Fruit fly (Drosophila melanogaster): ENCODE data around the gene CG8032.

CG8032 gene

DNA sequence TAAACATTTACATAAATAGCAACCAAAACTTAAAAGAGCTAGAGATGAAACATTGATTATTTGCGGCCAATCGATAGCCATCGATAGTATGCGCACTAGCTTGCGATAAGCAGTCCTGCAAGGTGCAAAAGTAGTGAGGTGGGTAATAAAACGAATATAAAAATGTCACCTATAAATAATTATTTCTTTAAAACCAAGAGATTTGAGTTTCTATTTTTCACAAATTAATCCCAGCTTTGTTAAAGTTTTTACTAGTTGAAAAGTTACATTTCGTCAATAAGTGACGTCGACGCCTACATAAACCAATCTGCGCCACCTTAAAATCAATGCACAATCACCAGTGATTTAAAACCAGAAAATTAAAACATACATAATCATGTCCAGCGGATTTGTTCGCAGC lies 13.2 kb upstream of the CG8032 start, which contains the start of the genes Mkk4 and SLIRP2 (continued):
- TF ChIP-seq ssp (GFP tag; IDR thresholded peaks at IDR 0.05) = peak; percentile 94
- peak; percentile 74 for TF ChIP-seq CG34224 (GFP tag; IDR thresholded peaks at IDR 0.05; ENCODE audit: partially characterized antibody)
- TF ChIP-seq Elba2 (GFP tag; optimal IDR thresholded peaks at IDR 0.05) = peak; percentile 95
- TF ChIP-seq CG17385 (GFP tag; optimal IDR thresholded peaks at IDR 0.05) = peak; percentile 98
- TF ChIP-seq ind (GFP tag; optimal IDR thresholded peaks at IDR 0.05) = peak; percentile 99
- peak; percentile 96 for TF ChIP-seq psq (GFP tag; optimal IDR thresholded peaks at IDR 0.05)
- TF ChIP-seq Sin3A (optimal IDR thresholded peaks at IDR 0.05) = peak; percentile 86
- TF ChIP-seq CG6683 (GFP tag; optimal IDR thresholded peaks at IDR 0.05) = peak; percentile 96
- TF ChIP-seq tio (GFP tag; optimal IDR thresholded peaks at IDR 0.05) = peak; percentile 99
- peak; percentile 97 for TF ChIP-seq dimm (GFP tag; IDR thresholded peaks at IDR 0.05)
- peak; percentile 99 for TF ChIP-seq Max (GFP tag; optimal IDR thresholded peaks at IDR 0.05)
- TF ChIP-seq CG17829 (tag; optimal IDR thresholded peaks at IDR 0.05) = peak; percentile 99
- peak; percentile 99 for TF ChIP-seq CG15269 (tag; optimal IDR thresholded peaks at IDR 0.05)
- peak; percentile 99 for TF ChIP-seq sisA (GFP tag; IDR thresholded peaks at IDR 0.05)
- TF ChIP-seq amos (GFP tag; IDR thresholded peaks at IDR 0.05; ENCODE audit: partially characterized antibody) = peak; percentile 92
- peak; percentile 99 for TF ChIP-seq HmgZ (tag; optimal IDR thresholded peaks at IDR 0.05)
- TF ChIP-seq Awh (GFP tag; IDR thresholded peaks at IDR 0.05) = peak; percentile 99
- TF ChIP-seq CG12104 (GFP tag; optimal IDR thresholded peaks at IDR 0.05) = peak; percentile 99
- peak; percentile 99 for TF ChIP-seq Six4 (GFP tag; optimal IDR thresholded peaks at IDR 0.05)
- TF ChIP-seq oc (tag; optimal IDR thresholded peaks at IDR 0.05) = peak; percentile 99
- TF ChIP-seq CG34422 (GFP tag; IDR thresholded peaks at IDR 0.05) = peak; percentile 99
- peak; percentile 99 for TF ChIP-seq CG11456 (GFP tag; IDR thresholded peaks at IDR 0.05)
- TF ChIP-seq ems (GFP tag; optimal IDR thresholded peaks at IDR 0.05) = peak; percentile 97
- peak; percentile 99 for TF ChIP-seq Ssrp (tag; optimal IDR thresholded peaks at IDR 0.05)
- peak; percentile 100 for TF ChIP-seq Med (GFP tag)
- peak; percentile 100 for TF ChIP-seq lilli (GFP tag; optimal IDR thresholded peaks at IDR 0.05)
- TF ChIP-seq run (tag; optimal IDR thresholded peaks at IDR 0.05) = peak; percentile 96
- TF ChIP-seq sd (tag; optimal IDR thresholded peaks at IDR 0.05) = peak; percentile 95
- TF ChIP-seq Mes4 (GFP tag; optimal IDR thresholded peaks at IDR 0.05) = peak; percentile 98
- peak; percentile 99 for TF ChIP-seq Atf6 (GFP tag; IDR thresholded peaks at IDR 0.05)
- TF ChIP-seq HLH4C (GFP tag; IDR thresholded peaks at IDR 0.05; ENCODE audit: partially characterized antibody) = peak; percentile 80
- peak; percentile 98 for TF ChIP-seq pnt (GFP tag; optimal IDR thresholded peaks at IDR 0.05)
- peak; percentile 99 for TF ChIP-seq CG9727 (GFP tag; optimal IDR thresholded peaks at IDR 0.05)
- TF ChIP-seq NC2α (GFP tag; optimal IDR thresholded peaks at IDR 0.05) = peak; percentile 98
- peak; percentile 99 for TF ChIP-seq CG18262 (tag; optimal IDR thresholded peaks at IDR 0.05)
- peak; percentile 95 for TF ChIP-seq scrt (GFP tag; optimal IDR thresholded peaks at IDR 0.05)
- peak; percentile 93 for TF ChIP-seq Myb (GFP tag; optimal IDR thresholded peaks at IDR 0.05)
- TF ChIP-seq da (GFP tag; optimal IDR thresholded peaks at IDR 0.05) = peak; percentile 97
- peak; percentile 99 for TF ChIP-seq CG13424 (tag; optimal IDR thresholded peaks at IDR 0.05)
- peak; percentile 99 for TF ChIP-seq CG7786 (GFP tag; optimal IDR thresholded peaks at IDR 0.05)
- TF ChIP-seq CG15011 (GFP tag; optimal IDR thresholded peaks at IDR 0.05) = peak; percentile 98
- TF ChIP-seq CG13624 (GFP tag; optimal IDR thresholded peaks at IDR 0.05) = peak; percentile 99
- TF ChIP-seq D (optimal IDR thresholded peaks at IDR 0.05) = no peak
- peak; percentile 98 for TF ChIP-seq D (GFP tag; optimal IDR thresholded peaks at IDR 0.05)
- peak; percentile 99 for TF ChIP-seq gcm (GFP tag; optimal IDR thresholded peaks at IDR 0.05)
- peak; percentile 96 for TF ChIP-seq CG7357 (GFP tag; IDR thresholded peaks at IDR 0.05)
- TF ChIP-seq CG17359 (tag; optimal IDR thresholded peaks at IDR 0.05) = peak; percentile 99
- TF ChIP-seq al (GFP tag; IDR thresholded peaks at IDR 0.05) = peak; percentile 98
- TF ChIP-seq ro (GFP tag; IDR thresholded peaks at IDR 0.05) = peak; percentile 97
- peak; percentile 99 for TF ChIP-seq Dbx (GFP tag; IDR thresholded peaks at IDR 0.05)
- TF ChIP-seq crp (GFP tag; optimal IDR thresholded peaks at IDR 0.05) = peak in 1 of 2 experiments; percentile 75
- no peak for TF ChIP-seq usp (GFP tag; optimal IDR thresholded peaks at IDR 0.05)
